Worm (Caenorhabditis elegans) whole organism, early embryonic: ENCODE results near the gene ceh-20.
A peak's percentile ranks its signal among the peaks of the same experiment; 100 is the strongest.
"Not testable (repeated sequence)": the region's sequence is repeated elsewhere in the genome, so short reads cannot be mapped to it uniquely, and the experiment has no call there.

Experiments
- B0310.2 ChIP-seq: sonication (generic microtip); optimal IDR thresholded peaks from 2 replicates; lab custom pipeline; 2016; ENCODE audit warnings: mild to moderate bottlenecking, missing genetic modification characterization, missing compliant biosample characterization
- F13C5.2 ChIP-seq: sonication (generic microtip); optimal IDR thresholded peaks from 2 replicates; lab custom pipeline; 2017; ENCODE audit warnings: mild to moderate bottlenecking, missing genetic modification characterization, inconsistent platforms, missing compliant biosample characterization
- aly-1 ChIP-seq: sonication (generic microtip); optimal IDR thresholded peaks from 2 replicates; lab custom pipeline; 2016; ENCODE audit warnings: missing genetic modification characterization, missing compliant biosample characterization
- ama-1 ChIP-seq: fragments of 150-350 bp; optimal IDR thresholded peaks from 2 replicates; lab custom pipeline; 2014
- ceh-13 ChIP-seq: fragments of 200-800 bp; sonication (Bioruptor generic); optimal IDR thresholded peaks from 2 replicates; lab custom pipeline; 2018; ENCODE audit warnings: mild to moderate bottlenecking, missing genetic modification characterization, missing compliant biosample characterization
- ceh-36 ChIP-seq: sonication (generic microtip); optimal IDR thresholded peaks from 2 replicates; lab custom pipeline; 2016; ENCODE audit warnings: missing genetic modification characterization, inconsistent platforms, missing compliant biosample characterization
- ets-7 ChIP-seq: sonication (generic microtip); optimal IDR thresholded peaks from 2 replicates; lab custom pipeline; 2016; ENCODE audit warnings: missing genotype, missing genetic modification characterization, missing compliant biosample characterization
- flt-1 ChIP-seq: fragments of 200-800 bp; sonication (Bioruptor generic); IDR thresholded peaks from 2 replicates; pipeline ENCODE4 v1.3.6; 2022; ENCODE audit warnings: missing genetic modification characterization, missing compliant biosample characterization
- hmbx-1 ChIP-seq: sonication (generic microtip); optimal IDR thresholded peaks from 2 replicates; lab custom pipeline; 2016; ENCODE audit warnings: mild to moderate bottlenecking, missing genetic modification characterization, missing compliant biosample characterization
- hmg-4 ChIP-seq: fragments of 200-800 bp; sonication (Bioruptor generic); optimal IDR thresholded peaks from 2 replicates; lab custom pipeline; 2018; ENCODE audit warnings: mild to moderate bottlenecking, missing genetic modification characterization, missing compliant biosample characterization
- hnd-1 ChIP-seq: sonication (generic microtip); optimal IDR thresholded peaks from 2 replicates; lab custom pipeline; 2016; ENCODE audit warnings: missing genetic modification characterization, missing compliant biosample characterization
- pes-1 ChIP-seq: fragments of 200-800 bp; sonication (Bioruptor generic); IDR thresholded peaks from 2 replicates; pipeline ENCODE4 v1.3.6; 2022; ENCODE audit warnings: missing genetic modification reagents, missing genetic modification characterization, missing compliant biosample characterization
- scrt-1 ChIP-seq: fragments of 200-800 bp; sonication (Bioruptor generic); IDR thresholded peaks from 2 replicates; pipeline ENCODE4 v1.3.6; 2022; ENCODE audit warnings: missing genetic modification characterization, missing compliant biosample characterization
- sea-1 ChIP-seq: fragments of 200-800 bp; sonication (Bioruptor generic); conservative IDR thresholded peaks from 2 replicates; pipeline ENCODE4 v1.3.6; 2022; ENCODE audit warnings: missing genetic modification characterization, missing compliant biosample characterization
- tbx-11 ChIP-seq: fragments of 200-800 bp; sonication (Bioruptor generic); IDR thresholded peaks from 2 replicates; pipeline ENCODE4 v1.3.6; 2022; ENCODE audit warnings: missing genetic modification characterization, missing compliant biosample characterization
- tbx-37 ChIP-seq: fragments of 200-800 bp; sonication (Bioruptor generic); conservative IDR thresholded peaks from 2 replicates; pipeline ENCODE4 v1.3.6; 2022; ENCODE audit warnings: missing genetic modification reagents, missing genetic modification characterization, missing compliant biosample characterization
- tra-4 ChIP-seq: sonication (generic microtip); optimal IDR thresholded peaks from 2 replicates; lab custom pipeline; 2017; ENCODE audit warnings: missing genetic modification characterization, missing compliant biosample characterization

The ceh-20 gene

ce11 chrIII:6978875-6979274 is 809 bp upstream of the ceh-20 start:
- TF ChIP-seq hnd-1 (tag; lab: Kevin White, UChicago) (no peak), scrt-1 (GFP tag; lab: Robert Waterston, UW) (0 out of 2 replicates have a peak, but pooled peaks have one; percentile 7), hmg-4 (GFP tag; lab: Kevin White, UChicago) (peak; percentile 80)

ce11 chrIII:6981989-6982553 is 2.4 kb downstream of the ceh-20 start, which contains the start of gene F31E3.6:
F31E3.6 (plus strand) TSS chrIII:6982081.
- not testable (repeated sequence) for TF ChIP-seq tra-4 (tag; lab: Kevin White, UChicago); tbx-11 (GFP tag; lab: Robert Waterston, UW); ama-1 (lab: Kevin White, UChicago)

ce11 chrIII:6988060-6988459 is 8.4 kb downstream of the ceh-20 start:
- TF ChIP-seq sea-1 (GFP tag; lab: Robert Waterston, UW) (no peak), tbx-11 (GFP tag; lab: Robert Waterston, UW) (no peak), ets-7 (no peak), hmbx-1 (no peak), ceh-36 (tag; lab: Kevin White, UChicago) (no peak), scrt-1 (GFP tag; lab: Robert Waterston, UW) (no peak), hnd-1 (tag; lab: Kevin White, UChicago) (no peak), F13C5.2 (tag; lab: Kevin White, UChicago) (no peak), ama-1 (lab: Kevin White, UChicago) (no peak), ceh-13 (no peak), pes-1 (GFP tag; lab: Robert Waterston, UW) (no peak), tbx-37 (no peak), aly-1 (no peak)

- no peak for TF ChIP-seq tbx-11 (GFP tag; lab: Robert Waterston, UW)
- no peak for TF ChIP-seq sea-1 (GFP tag; lab: Robert Waterston, UW)
- no peak for TF ChIP-seq flt-1 (GFP tag; lab: Robert Waterston, UW)
- no peak for TF ChIP-seq aly-1
- TF ChIP-seq tbx-37: no peak
- TF ChIP-seq ama-1 (lab: Kevin White, UChicago): no peak
- no peak for TF ChIP-seq hnd-1 (tag; lab: Kevin White, UChicago)
- TF ChIP-seq scrt-1 (GFP tag; lab: Robert Waterston, UW): no peak
- no peak for TF ChIP-seq B0310.2 (tag; lab: Kevin White, UChicago)
- no peak for TF ChIP-seq ets-7
- no peak for TF ChIP-seq ceh-36 (tag; lab: Kevin White, UChicago)
- TF ChIP-seq hmg-4 (GFP tag; lab: Kevin White, UChicago): no peak
- no peak for TF ChIP-seq hmbx-1
- no peak for TF ChIP-seq ceh-13
- no peak for TF ChIP-seq F13C5.2 (tag; lab: Kevin White, UChicago)
- no peak for TF ChIP-seq tra-4 (tag; lab: Kevin White, UChicago)
- no peak for TF ChIP-seq pes-1 (GFP tag; lab: Robert Waterston, UW)
Measured at ce11 chrIII:6989201-6989600, 9.5 kb downstream of the ceh-20 start.

- TF ChIP-seq ets-7 (no peak), tbx-37 (no peak), hnd-1 (tag; lab: Kevin White, UChicago) (no peak), flt-1 (GFP tag; lab: Robert Waterston, UW) (no peak), ceh-36 (tag; lab: Kevin White, UChicago) (no peak), tbx-11 (GFP tag; lab: Robert Waterston, UW) (no peak), pes-1 (GFP tag; lab: Robert Waterston, UW) (no peak), ceh-13 (no peak), F13C5.2 (tag; lab: Kevin White, UChicago) (no peak), aly-1 (no peak), ama-1 (lab: Kevin White, UChicago) (no peak), B0310.2 (tag; lab: Kevin White, UChicago) (no peak), tra-4 (tag; lab: Kevin White, UChicago) (no peak), hmg-4 (GFP tag; lab: Kevin White, UChicago) (no peak), hmbx-1 (no peak), sea-1 (GFP tag; lab: Robert Waterston, UW) (no peak), scrt-1 (GFP tag; lab: Robert Waterston, UW) (no peak)
Measured at ce11 chrIII:6989900-6990299, 10.2 kb downstream of the ceh-20 start, which contains the start of gene prk-1. prk-1 (plus strand) TSS chrIII:6990168.

ce11 chrIII:6991465-6991864 is 11.8 kb downstream of the ceh-20 start:
- TF ChIP-seq ama-1 (lab: Kevin White, UChicago): no peak
- no peak for TF ChIP-seq hmg-4 (GFP tag; lab: Kevin White, UChicago)
- TF ChIP-seq tra-4 (tag; lab: Kevin White, UChicago): no peak
- no peak for TF ChIP-seq pes-1 (GFP tag; lab: Robert Waterston, UW)
- TF ChIP-seq hnd-1 (tag; lab: Kevin White, UChicago): no peak
- no peak for TF ChIP-seq ceh-13
- TF ChIP-seq B0310.2 (tag; lab: Kevin White, UChicago): no peak
- TF ChIP-seq hmbx-1: no peak
- TF ChIP-seq sea-1 (GFP tag; lab: Robert Waterston, UW): no peak
- no peak for TF ChIP-seq scrt-1 (GFP tag; lab: Robert Waterston, UW)
- TF ChIP-seq tbx-11 (GFP tag; lab: Robert Waterston, UW): no peak
- no peak for TF ChIP-seq aly-1
- TF ChIP-seq ceh-36 (tag; lab: Kevin White, UChicago): no peak
- no peak for TF ChIP-seq ets-7
- TF ChIP-seq flt-1 (GFP tag; lab: Robert Waterston, UW): no peak

- no peak for TF ChIP-seq ceh-36 (tag; lab: Kevin White, UChicago)
- TF ChIP-seq scrt-1 (GFP tag; lab: Robert Waterston, UW): no peak
- no peak for TF ChIP-seq tbx-37
- no peak for TF ChIP-seq ets-7
- TF ChIP-seq F13C5.2 (tag; lab: Kevin White, UChicago): no peak
- TF ChIP-seq hmbx-1: no peak
- no peak for TF ChIP-seq hnd-1 (tag; lab: Kevin White, UChicago)
- no peak for TF ChIP-seq tra-4 (tag; lab: Kevin White, UChicago)
- no peak for TF ChIP-seq ama-1 (lab: Kevin White, UChicago)
Measured at ce11 chrIII:6992496-6992895, 12.8 kb downstream of the ceh-20 start.
